Worm (Caenorhabditis elegans): ENCODE results near the gene nas-16.

ce11 chrV:11375150-11375792 lies 16.8 kb upstream of the nas-16 start, which contains the start of gene cnb-1:
- no peak for TF ChIP-seq dao-5 (tag; optimal IDR thresholded peaks at IDR 0.05)
- no peak for TF ChIP-seq W03F9.2 (tag; optimal IDR thresholded peaks at IDR 0.05)
